Worm (Caenorhabditis elegans) whole organism, L4 larva: ENCODE results near the gene hpo-31.

ENCODE experiments used
- F10B5.3 ChIP-seq: sonication (generic microtip); optimal IDR thresholded peaks from 2 replicates; lab custom pipeline; 2016; ENCODE audit warnings: mild to moderate bottlenecking, missing genetic modification characterization, missing compliant biosample characterization
- F37D6.2 ChIP-seq: sonication (generic microtip); optimal IDR thresholded peaks from 2 replicates; lab custom pipeline; 2016; ENCODE audit warnings: mild to moderate bottlenecking, missing genetic modification characterization, missing compliant biosample characterization
- T20F7.1 ChIP-seq: fragments of 200-800 bp; sonication (Bioruptor generic); optimal IDR thresholded peaks from 2 replicates; lab custom pipeline; 2018; ENCODE audit warnings: mild to moderate bottlenecking, missing genetic modification characterization, missing compliant biosample characterization
- T26A8.4 ChIP-seq: fragments of 200-800 bp; sonication (Bioruptor generic); IDR thresholded peaks from 2 replicates; pipeline ENCODE4 v1.3.6; 2022; ENCODE audit warnings: missing genetic modification characterization, missing compliant biosample characterization
- Y48G9A.11 ChIP-seq: fragments of 200-800 bp; sonication (Bioruptor generic); IDR thresholded peaks from 2 replicates; pipeline ENCODE4 v1.3.6; 2022; ENCODE audit warnings: missing genetic modification reagents, missing genetic modification characterization, missing compliant biosample characterization
- ZK337.2 ChIP-seq: fragments of 200-800 bp; sonication (Bioruptor generic); IDR thresholded peaks from 2 replicates; pipeline ENCODE4 v1.3.6; 2022; ENCODE audit warnings: missing genetic modification reagents, missing genetic modification characterization, missing compliant biosample characterization
- ZK546.5 ChIP-seq, 2 experiments: sonication (generic microtip); optimal IDR thresholded peaks; 2 replicates each; lab custom pipeline; 2017; ENCODE audit warnings: missing biosample characterization in 2 of 2, missing genetic modification characterization in 2 of 2
- aha-1 ChIP-seq: fragments of 150-350 bp; peaks from one replicate; lab custom pipeline; 2014; ENCODE audit warnings: missing biosample characterization, missing genetic modification characterization
- ama-1 ChIP-seq: fragments of 150-350 bp; optimal IDR thresholded peaks from 2 replicates; lab custom pipeline; 2014; ENCODE audit warnings: inconsistent platforms, mixed read lengths
- ces-1 ChIP-seq: fragments of 150-350 bp; sonication (generic microtip); optimal IDR thresholded peaks from 4 replicates; lab custom pipeline; 2014; ENCODE audit warnings: missing biosample characterization, missing genetic modification reagents, missing genetic modification characterization
- ctbp-1 ChIP-seq: fragments of 200-800 bp; sonication (Bioruptor generic); IDR thresholded peaks from 2 replicates; pipeline ENCODE4 v1.3.6; 2022; ENCODE audit warnings: missing genetic modification reagents, missing genetic modification characterization, missing compliant biosample characterization
- dmd-8 ChIP-seq: fragments of 200-800 bp; sonication (Bioruptor generic); IDR thresholded peaks from 2 replicates; pipeline ENCODE4 v1.3.6; 2022; ENCODE audit warnings: missing genetic modification characterization, missing compliant biosample characterization
- fkh-10 ChIP-seq: fragments of 150-350 bp; optimal IDR thresholded peaks from 2 replicates; lab custom pipeline; 2014; ENCODE audit warnings: missing biosample characterization, missing genetic modification reagents, missing genetic modification characterization
- gei-8 ChIP-seq: fragments of 200-800 bp; sonication (Bioruptor generic); optimal IDR thresholded peaks from 2 replicates; lab custom pipeline; 2018; ENCODE audit warnings: mild to moderate bottlenecking, missing genetic modification characterization, missing compliant biosample characterization
- hlh-30 ChIP-seq: sonication (generic microtip); optimal IDR thresholded peaks from 2 replicates; lab custom pipeline; 2017; ENCODE audit warnings: antibody characterized with exemption, mild to moderate bottlenecking, missing genetic modification characterization, missing compliant biosample characterization; ENCODE audit not compliant: insufficient read depth
- jun-1 ChIP-seq: fragments of 150-350 bp; optimal IDR thresholded peaks from 2 replicates; lab custom pipeline; 2014; ENCODE audit warnings: missing biosample characterization, missing genetic modification reagents, missing genetic modification characterization
- lin-1 ChIP-seq: fragments of 200-800 bp; sonication (Bioruptor generic); IDR thresholded peaks from 2 replicates; pipeline ENCODE4 v1.3.6; 2022; ENCODE audit warnings: missing genetic modification reagents, missing genetic modification characterization, missing compliant biosample characterization
- lsy-2 ChIP-seq, 2 experiments: fragments of 150-350 bp in 1 of 2; sonication (generic microtip) in 1 of 2; optimal IDR thresholded peaks; 2 replicates each; lab custom pipeline; 2014 to 2017; ENCODE audit warnings: missing biosample characterization in 2 of 2, missing genetic modification characterization in 2 of 2
- madf-9 ChIP-seq: fragments of 200-800 bp; sonication (Bioruptor generic); conservative IDR thresholded peaks from 2 replicates; pipeline ENCODE4 v1.3.6; 2022; ENCODE audit warnings: missing genetic modification reagents, missing genetic modification characterization, missing compliant biosample characterization
- mdl-1 ChIP-seq, 2 experiments: fragments of 150-350 bp in 1 of 2; sonication (generic microtip) in 1 of 2; optimal IDR thresholded peaks; 2 replicates each; lab custom pipeline; 2014 to 2017; ENCODE audit warnings: missing biosample characterization in 2 of 2, missing genetic modification characterization in 2 of 2
- mes-2 ChIP-seq: sonication (generic microtip); optimal IDR thresholded peaks from 2 replicates; lab custom pipeline; 2016; ENCODE audit warnings: missing genotype, mild to moderate bottlenecking, missing genetic modification characterization, missing compliant biosample characterization; ENCODE audit not compliant: poor library complexity, severe bottlenecking
- nhr-10 ChIP-seq: fragments of 150-350 bp; optimal IDR thresholded peaks from 2 replicates; lab custom pipeline; 2014; ENCODE audit warnings: missing biosample characterization, missing genetic modification characterization
- nhr-25 ChIP-seq: sonication (generic microtip); optimal IDR thresholded peaks from 2 replicates; lab custom pipeline; 2017; ENCODE audit warnings: missing genetic modification characterization, mild to moderate bottlenecking, missing compliant biosample characterization, antibody characterized with exemption, moderate library complexity, borderline replicate concordance; ENCODE audit not compliant: insufficient read depth
- nhr-41 ChIP-seq: fragments of 200-800 bp; sonication (Bioruptor generic); IDR thresholded peaks from 2 replicates; pipeline ENCODE4 v1.3.6; 2022; ENCODE audit warnings: missing genetic modification reagents, missing genetic modification characterization, missing compliant biosample characterization
- nhr-6 ChIP-seq: fragments of 150-350 bp; optimal IDR thresholded peaks from 2 replicates; lab custom pipeline; 2014; ENCODE audit warnings: missing biosample characterization, missing genetic modification characterization
- pqm-1 ChIP-seq: sonication (generic microtip); optimal IDR thresholded peaks from 2 replicates; lab custom pipeline; 2017; ENCODE audit warnings: missing biosample characterization, missing genetic modification characterization
- rbr-2 ChIP-seq: sonication (generic microtip); optimal IDR thresholded peaks from 2 replicates; lab custom pipeline; 2016; ENCODE audit warnings: missing genotype, missing genetic modification characterization, missing compliant biosample characterization
- skn-1 ChIP-seq: fragments of 150-350 bp; optimal IDR thresholded peaks from 2 replicates; lab custom pipeline; 2014; ENCODE audit warnings: missing biosample characterization, missing genetic modification characterization
- spr-1 ChIP-seq: sonication (generic microtip); optimal IDR thresholded peaks from 2 replicates; lab custom pipeline; 2016; ENCODE audit warnings: mild to moderate bottlenecking, missing genetic modification characterization, missing compliant biosample characterization
- unc-130 ChIP-seq: sonication (generic microtip); optimal IDR thresholded peaks from 2 replicates; lab custom pipeline; 2016; ENCODE audit warnings: missing genetic modification reagents, missing genetic modification characterization, missing compliant biosample characterization
- unc-62 ChIP-seq, 3 experiments: fragments of 150-350 bp in 1 of 3; sonication (generic microtip); optimal IDR thresholded peaks in 2 of 3; peaks in 1 of 3; 1 replicate in 1 of 3; 2 replicates in 2 of 3; lab custom pipeline; 2014 to 2017; ENCODE audit warnings: missing biosample characterization in 3 of 3, missing genetic modification characterization in 3 of 3, missing genetic modification reagents in 3 of 3, missing genotype in 1 of 3
- zfp-2 ChIP-seq: sonication (generic microtip); optimal IDR thresholded peaks from 2 replicates; lab custom pipeline; 2016; ENCODE audit warnings: mild to moderate bottlenecking, missing genetic modification characterization, missing compliant biosample characterization
- ztf-7 ChIP-seq: fragments of 150-350 bp; optimal IDR thresholded peaks from 2 replicates; lab custom pipeline; 2014; ENCODE audit warnings: missing biosample characterization, missing genetic modification characterization

Gene hpo-31

DNA sequence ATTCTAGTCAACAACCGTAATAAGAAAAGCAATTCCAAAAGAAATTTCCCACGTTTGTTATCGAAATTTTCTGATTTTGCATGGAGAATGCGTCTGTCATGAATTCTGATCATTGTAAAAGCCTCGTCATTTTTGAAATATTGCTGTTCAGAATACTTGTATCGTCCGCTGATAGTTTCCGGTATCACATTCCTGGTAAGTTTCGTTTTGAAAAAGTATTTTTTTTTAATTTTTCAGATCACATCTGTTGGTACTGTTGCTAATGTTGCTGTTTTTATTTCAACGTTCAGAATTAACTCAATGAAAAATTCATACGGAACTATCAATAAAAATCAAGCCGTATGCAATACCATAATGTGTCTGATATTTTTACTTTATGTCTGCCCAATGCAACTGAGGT is 18.1 kb downstream of the hpo-31 start, which contains the start of gene srx-17:
srx-17 (plus strand) TSS at position 301 of the 400 bp plus-strand sequence.
- TF ChIP-seq lin-1 (GFP tag; lab: Robert Waterston, UW) (no peak), unc-62 (GFP tag; optimal IDR thresholded peaks at IDR 0.05 in 1 of 2; lab: Kevin White, UChicago) (no peak), unc-62 (tag; optimal IDR thresholded peaks at IDR 0.05; lab: Kevin White, UChicago) (no peak), F10B5.3 (tag; lab: Kevin White, UChicago) (no peak), gei-8 (no peak), T20F7.1 (GFP tag; lab: Kevin White, UChicago) (no peak), nhr-41 (GFP tag; lab: Robert Waterston, UW) (no peak), spr-1 (tag; lab: Kevin White, UChicago) (no peak), nhr-10 (tag; lab: Kevin White, UChicago) (no peak), mes-2 (tag; lab: Kevin White, UChicago) (no peak)

- no peak for TF ChIP-seq skn-1 (tag; lab: Kevin White, UChicago)
- no peak for TF ChIP-seq lsy-2 (tag; optimal IDR thresholded peaks at IDR 0.05; lab: Kevin White, UChicago)
- no peak for TF ChIP-seq fkh-10
- TF ChIP-seq T20F7.1 (GFP tag; lab: Kevin White, UChicago): no peak
- no peak for TF ChIP-seq Y48G9A.11 (GFP tag; lab: Robert Waterston, UW)
- TF ChIP-seq nhr-6 (tag; lab: Kevin White, UChicago): no peak
- TF ChIP-seq rbr-2 (tag; lab: Kevin White, UChicago): no peak
- TF ChIP-seq, all 104 proteins: peak for 0
Observed at ce11 chrV:13843147-13843546, 20.3 kb downstream of the hpo-31 start, which contains the start of gene srx-130. TSS of gene srx-130 (plus strand) at chrV:13843447.

ce11 chrV:13845136-13845535 is 22.3 kb downstream of the hpo-31 start, which contains the start of gene srx-131:
TSS of gene srx-131 (plus strand) at chrV:13845436.
- peak; percentile 33 for TF ChIP-seq aha-1 (tag; lab: Kevin White, UChicago)
- TF ChIP-seq F10B5.3 (tag; lab: Kevin White, UChicago): no peak

DNA sequence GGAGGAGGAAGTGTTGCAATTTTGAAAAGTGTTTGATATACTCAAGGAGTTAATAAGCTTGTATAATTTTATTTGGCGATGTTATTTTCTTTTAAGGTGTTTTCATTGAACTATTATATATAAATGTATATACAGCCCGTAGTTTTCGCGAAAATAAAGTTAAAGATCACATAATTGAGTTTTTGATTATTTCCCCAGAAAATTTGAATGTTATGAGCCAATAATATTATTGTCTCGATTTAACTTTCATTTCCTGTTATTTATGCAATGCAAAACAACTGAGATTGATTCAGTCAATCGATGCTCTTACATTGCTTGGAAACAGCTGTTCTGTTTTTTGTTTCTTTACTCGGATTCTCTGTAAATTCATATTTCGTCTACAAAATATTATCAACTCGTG is 25.5 kb downstream of the hpo-31 start, which contains the start of gene srx-133:
srx-133 (plus strand) TSS at position 301 of the 400 bp plus-strand sequence.
- TF ChIP-seq aha-1 (tag; lab: Kevin White, UChicago): peak; percentile 48
- no peak for TF ChIP-seq ces-1 (GFP tag; lab: Kevin White, UChicago)

- no peak for TF ChIP-seq madf-9 (GFP tag; lab: Robert Waterston, UW)
- TF ChIP-seq ztf-7 (tag; lab: Kevin White, UChicago): no peak
- TF ChIP-seq unc-130 (GFP tag; lab: Kevin White, UChicago): no peak
- no peak for TF ChIP-seq hlh-30 (tag; lab: Kevin White, UChicago)
- TF ChIP-seq pqm-1: no peak
- TF ChIP-seq skn-1 (tag; lab: Kevin White, UChicago): no peak
- TF ChIP-seq F37D6.2: no peak
- no peak for TF ChIP-seq mdl-1 (tag; optimal IDR thresholded peaks at IDR 0.05; lab: Kevin White, UChicago)
- TF ChIP-seq ama-1 (lab: Kevin White, UChicago): no peak
- no peak for TF ChIP-seq nhr-25 (tag; lab: Kevin White, UChicago)
- no peak for TF ChIP-seq lin-1 (GFP tag; lab: Robert Waterston, UW)
- no peak for TF ChIP-seq jun-1
- no peak for TF ChIP-seq ctbp-1
- TF ChIP-seq ZK337.2 (GFP tag; lab: Robert Waterston, UW): no peak
- no peak for TF ChIP-seq dmd-8 (GFP tag; lab: Robert Waterston, UW)
- TF ChIP-seq ZK546.5 (tag; optimal IDR thresholded peaks at IDR 0.05; lab: Kevin White, UChicago): no peak
- TF ChIP-seq zfp-2 (tag; lab: Kevin White, UChicago): no peak
- no peak for TF ChIP-seq T26A8.4 (GFP tag; lab: Robert Waterston, UW)
Observed at ce11 chrV:13850170-13850569, 27.3 kb downstream of the hpo-31 start, which contains the start of gene hpx-2. TSS of gene hpx-2 (plus strand) at chrV:13850470.
